Worm (Caenorhabditis elegans): Measurements from ENCODE around the gene Y54G11A.3.

DNA sequence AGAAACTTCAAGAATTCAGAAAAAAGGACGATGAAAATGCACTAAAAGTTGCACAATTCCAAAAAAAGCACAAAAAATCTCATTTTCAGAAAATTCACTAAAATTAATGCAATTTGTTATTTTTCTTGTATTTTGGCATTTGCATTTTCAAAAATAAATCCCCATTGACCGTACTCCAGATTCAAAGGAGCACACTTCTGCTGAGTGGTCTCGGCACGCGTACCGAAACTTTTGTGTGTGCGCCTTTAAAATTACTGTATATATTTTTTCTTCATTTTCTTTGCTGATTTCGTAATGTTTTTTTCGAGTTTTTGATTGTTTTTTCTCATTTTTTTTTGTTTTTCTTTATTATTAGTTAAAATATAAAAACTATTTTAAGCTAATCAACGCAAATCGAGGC is 35.8 kb downstream of the Y54G11A.3 start:
- TF ChIP-seq nhr-237 (tag; optimal IDR thresholded peaks at IDR 0.05) (no peak), nhr-25 (tag; optimal IDR thresholded peaks at IDR 0.05) (no peak), snpc-4 (tag; optimal IDR thresholded peaks at IDR 0.05) (no peak), nhr-129 (tag; optimal IDR thresholded peaks at IDR 0.05) (no peak), ceh-82 (tag; optimal IDR thresholded peaks at IDR 0.05) (no peak), sem-4 (tag; optimal IDR thresholded peaks at IDR 0.05) (no peak), fos-1 (tag; optimal IDR thresholded peaks at IDR 0.05) (no peak), unc-62 (GFP tag; optimal IDR thresholded peaks at IDR 0.05) (no peak), egl-27 (tag; optimal IDR thresholded peaks at IDR 0.05) (no peak), ztf-1 (GFP tag; conservative IDR thresholded peaks at IDR 0.05) (no peak), zag-1 (tag; optimal IDR thresholded peaks at IDR 0.05) (no peak), ama-1 (optimal IDR thresholded peaks at IDR 0.05) (no peak), elt-1 (tag; optimal IDR thresholded peaks at IDR 0.05) (no peak)
